Worm (Caenorhabditis elegans) whole organism, young adult: ENCODE measurements around the gene ZK177.1.

ENCODE experiments used
- B0019.2 ChIP-seq: fragments of 200-800 bp; sonication (Bioruptor generic); conservative IDR thresholded peaks from 2 replicates; pipeline ENCODE4 v1.3.6; 2022; ENCODE audit warnings: missing genetic modification reagents, missing genetic modification characterization, missing compliant biosample characterization
- C06A6.2 ChIP-seq: fragments of 200-800 bp; sonication (Bioruptor generic); conservative IDR thresholded peaks from 2 replicates; pipeline ENCODE4 v1.3.6; 2022; ENCODE audit warnings: missing genetic modification characterization, missing compliant biosample characterization
- C17E4.6 ChIP-seq: fragments of 200-800 bp; sonication (Bioruptor generic); IDR thresholded peaks from 2 replicates; pipeline ENCODE4 v1.3.6; 2022; ENCODE audit warnings: missing genetic modification reagents, missing genetic modification characterization, missing compliant biosample characterization
- D2030.7 ChIP-seq: fragments of 200-800 bp; sonication (Bioruptor generic); IDR thresholded peaks from 2 replicates; pipeline ENCODE4 v1.3.6; 2022; ENCODE audit warnings: missing genetic modification reagents, missing genetic modification characterization, missing compliant biosample characterization
- F22D6.2 ChIP-seq: sonication (generic microtip); optimal IDR thresholded peaks from 2 replicates; lab custom pipeline; 2016; ENCODE audit warnings: mild to moderate bottlenecking, missing genetic modification characterization, missing compliant biosample characterization
- F23B12.7 ChIP-seq: sonication (generic microtip); optimal IDR thresholded peaks from 2 replicates; lab custom pipeline; 2017; ENCODE audit warnings: missing genetic modification characterization, mild to moderate bottlenecking, missing compliant biosample characterization, antibody characterized with exemption, moderate library complexity; ENCODE audit not compliant: insufficient read depth
- F49E8.2 ChIP-seq: sonication (generic microtip); optimal IDR thresholded peaks from 3 replicates; lab custom pipeline; 2017; ENCODE audit warnings: missing genetic modification characterization, mild to moderate bottlenecking, missing compliant biosample characterization, antibody characterized with exemption, moderate library complexity; ENCODE audit not compliant: insufficient read depth
- F55B11.4 ChIP-seq: sonication (generic microtip); optimal IDR thresholded peaks from 2 replicates; lab custom pipeline; 2016; ENCODE audit warnings: missing compliant biosample characterization, missing genetic modification characterization, borderline replicate concordance; ENCODE audit not compliant: insufficient read depth
- Y56A3A.18 ChIP-seq: fragments of 200-800 bp; sonication (Bioruptor generic); IDR thresholded peaks from 2 replicates; pipeline ENCODE4 v1.3.6; 2022; ENCODE audit warnings: missing genetic modification reagents, missing genetic modification characterization, missing compliant biosample characterization
- Y95B8A.8 ChIP-seq: fragments of 200-800 bp; sonication (Bioruptor generic); IDR thresholded peaks from 2 replicates; pipeline ENCODE4 v1.3.6; 2022; ENCODE audit warnings: missing genetic modification reagents, missing genetic modification characterization, missing compliant biosample characterization
- ZK185.1 ChIP-seq: sonication (generic microtip); optimal IDR thresholded peaks from 2 replicates; lab custom pipeline; 2016; ENCODE audit warnings: mild to moderate bottlenecking, missing genetic modification characterization, missing compliant biosample characterization; ENCODE audit not compliant: poor library complexity, severe bottlenecking
- aptf-3 ChIP-seq: fragments of 200-800 bp; sonication (Bioruptor generic); IDR thresholded peaks from 2 replicates; pipeline ENCODE4 v1.3.6; 2022; ENCODE audit warnings: missing genetic modification characterization, missing compliant biosample characterization
- atf-7 ChIP-seq: sonication (generic microtip); optimal IDR thresholded peaks from 2 replicates; lab custom pipeline; 2017; ENCODE audit warnings: mild to moderate bottlenecking, missing genetic modification characterization, missing compliant biosample characterization
- attf-5 ChIP-seq: fragments of 200-800 bp; sonication (Bioruptor generic); optimal IDR thresholded peaks from 2 replicates; lab custom pipeline; 2018; ENCODE audit warnings: mild to moderate bottlenecking, missing genetic modification characterization, missing compliant biosample characterization
- bed-2 ChIP-seq: fragments of 200-800 bp; sonication (Bioruptor generic); IDR thresholded peaks from 2 replicates; pipeline ENCODE4 v1.3.6; 2022; ENCODE audit warnings: missing genetic modification reagents, missing genetic modification characterization, missing compliant biosample characterization
- ccch-3 ChIP-seq: fragments of 200-800 bp; sonication (Bioruptor generic); optimal IDR thresholded peaks from 2 replicates; lab custom pipeline; 2018; ENCODE audit warnings: mild to moderate bottlenecking, missing genetic modification characterization, missing compliant biosample characterization
- cebp-2 ChIP-seq: fragments of 200-800 bp; sonication (Bioruptor generic); IDR thresholded peaks from 2 replicates; pipeline ENCODE4 v1.3.6; 2022; ENCODE audit warnings: missing genetic modification characterization, missing compliant biosample characterization
- chd-7 ChIP-seq: sonication (generic microtip); optimal IDR thresholded peaks from 2 replicates; lab custom pipeline; 2016; ENCODE audit warnings: mild to moderate bottlenecking, missing genetic modification characterization, moderate library complexity, missing compliant biosample characterization
- dpl-1 ChIP-seq: fragments of 150-350 bp; optimal IDR thresholded peaks from 2 replicates; lab custom pipeline; 2014; ENCODE audit warnings: missing biosample characterization, missing genetic modification reagents, missing genetic modification characterization
- efl-1 ChIP-seq: fragments of 150-350 bp; optimal IDR thresholded peaks from 2 replicates; lab custom pipeline; 2014; ENCODE audit warnings: missing biosample characterization, missing genetic modification reagents, missing genetic modification characterization
- egrh-3 ChIP-seq: fragments of 200-800 bp; sonication (Bioruptor generic); IDR thresholded peaks from 2 replicates; pipeline ENCODE4 v1.3.6; 2022; ENCODE audit warnings: missing genetic modification reagents, missing genetic modification characterization, missing compliant biosample characterization
- ekl-4 ChIP-seq: fragments of 200-800 bp; sonication (Bioruptor generic); IDR thresholded peaks from 2 replicates; pipeline ENCODE4 v1.3.6; 2022; ENCODE audit warnings: missing genetic modification reagents, missing genetic modification characterization, missing compliant biosample characterization
- him-1 ChIP-seq: sonication (generic microtip); optimal IDR thresholded peaks from 2 replicates; lab custom pipeline; 2016; ENCODE audit warnings: missing genotype, missing genetic modification reagents, missing genetic modification characterization, missing compliant biosample characterization
- hlh-12 ChIP-seq: sonication (generic microtip); optimal IDR thresholded peaks from 2 replicates; lab custom pipeline; 2016; ENCODE audit warnings: missing genetic modification characterization, missing compliant biosample characterization
- hmg-1.2 ChIP-seq: fragments of 200-800 bp; sonication (Bioruptor generic); IDR thresholded peaks from 2 replicates; pipeline ENCODE4 v1.3.6; 2022; ENCODE audit warnings: missing genetic modification reagents, missing genetic modification characterization, missing compliant biosample characterization
- hrde-1 ChIP-seq: sonication (generic microtip); optimal IDR thresholded peaks from 2 replicates; lab custom pipeline; 2016; ENCODE audit warnings: missing genetic modification characterization, mild to moderate bottlenecking, missing compliant biosample characterization, moderate library complexity, missing genotype, missing genetic modification reagents, borderline replicate concordance
- lin-26 ChIP-seq: fragments of 200-800 bp; sonication (Bioruptor generic); IDR thresholded peaks from 2 replicates; pipeline ENCODE4 v1.3.6; 2022; ENCODE audit warnings: missing genetic modification reagents, missing genetic modification characterization, missing compliant biosample characterization
- lir-1 ChIP-seq: fragments of 200-800 bp; sonication (Bioruptor generic); conservative IDR thresholded peaks from 2 replicates; pipeline ENCODE4 v1.3.6; 2022; ENCODE audit warnings: missing genetic modification reagents, missing genetic modification characterization, missing compliant biosample characterization
- lsl-1 ChIP-seq: fragments of 200-800 bp; sonication (Bioruptor generic); optimal IDR thresholded peaks from 2 replicates; lab custom pipeline; 2018; ENCODE audit warnings: mild to moderate bottlenecking, missing genetic modification characterization, moderate library complexity, missing compliant biosample characterization
- madf-3 ChIP-seq: fragments of 200-800 bp; sonication (Bioruptor generic); IDR thresholded peaks from 2 replicates; pipeline ENCODE4 v1.3.6; 2022; ENCODE audit warnings: missing genetic modification reagents, missing genetic modification characterization, missing compliant biosample characterization
- madf-6 ChIP-seq: fragments of 200-800 bp; sonication (Bioruptor generic); IDR thresholded peaks from 2 replicates; pipeline ENCODE4 v1.3.6; 2022; ENCODE audit warnings: missing genetic modification reagents, missing genetic modification characterization, missing compliant biosample characterization
- madf-8 ChIP-seq: fragments of 200-800 bp; sonication (Bioruptor generic); conservative IDR thresholded peaks from 2 replicates; pipeline ENCODE4 v1.3.6; 2022; ENCODE audit warnings: missing genetic modification reagents, missing genetic modification characterization, missing compliant biosample characterization
- nfyb-1 ChIP-seq: fragments of 200-800 bp; sonication (Bioruptor generic); IDR thresholded peaks from 2 replicates; pipeline ENCODE4 v1.3.6; 2022; ENCODE audit warnings: missing genetic modification reagents, missing genetic modification characterization, missing compliant biosample characterization
- nhr-90 ChIP-seq: sonication (generic microtip); optimal IDR thresholded peaks from 2 replicates; lab custom pipeline; 2016; ENCODE audit warnings: missing genotype, mild to moderate bottlenecking, missing genetic modification characterization, missing compliant biosample characterization
- snpc-1.3 ChIP-seq: sonication (generic microtip); optimal IDR thresholded peaks from 2 replicates; lab custom pipeline; 2017; ENCODE audit warnings: missing genetic modification characterization, mild to moderate bottlenecking, missing compliant biosample characterization, antibody characterized with exemption, moderate library complexity, missing genotype, missing genetic modification reagents; ENCODE audit not compliant: insufficient read depth
- snpc-3.4 ChIP-seq: sonication (generic microtip); optimal IDR thresholded peaks from 2 replicates; lab custom pipeline; 2017; ENCODE audit warnings: missing genetic modification characterization, mild to moderate bottlenecking, missing compliant biosample characterization, antibody characterized with exemption, moderate library complexity, missing genotype, missing genetic modification reagents
- sptf-2 ChIP-seq: fragments of 200-800 bp; sonication (Bioruptor generic); optimal IDR thresholded peaks from 2 replicates; lab custom pipeline; 2018; ENCODE audit warnings: mild to moderate bottlenecking, missing genetic modification characterization, missing compliant biosample characterization
- tlf-1 ChIP-seq: fragments of 200-800 bp; sonication (Bioruptor generic); optimal IDR thresholded peaks from 2 replicates; lab custom pipeline; 2018; ENCODE audit warnings: mild to moderate bottlenecking, missing genetic modification characterization, missing compliant biosample characterization
- xnd-1 ChIP-seq: sonication (generic microtip); optimal IDR thresholded peaks from 2 replicates; lab custom pipeline; 2016; ENCODE audit warnings: missing genotype, missing genetic modification reagents, missing genetic modification characterization, missing compliant biosample characterization
- ztf-18 ChIP-seq: sonication (generic microtip); optimal IDR thresholded peaks from 2 replicates; lab custom pipeline; 2016; ENCODE audit warnings: missing genotype, mild to moderate bottlenecking, missing genetic modification characterization, missing compliant biosample characterization
- ztf-25 ChIP-seq: fragments of 200-800 bp; sonication (Bioruptor generic); IDR thresholded peaks from 2 replicates; pipeline ENCODE4 v1.3.6; 2022; ENCODE audit warnings: missing genetic modification reagents, missing genetic modification characterization, missing compliant biosample characterization

ZK177.1 gene

DNA sequence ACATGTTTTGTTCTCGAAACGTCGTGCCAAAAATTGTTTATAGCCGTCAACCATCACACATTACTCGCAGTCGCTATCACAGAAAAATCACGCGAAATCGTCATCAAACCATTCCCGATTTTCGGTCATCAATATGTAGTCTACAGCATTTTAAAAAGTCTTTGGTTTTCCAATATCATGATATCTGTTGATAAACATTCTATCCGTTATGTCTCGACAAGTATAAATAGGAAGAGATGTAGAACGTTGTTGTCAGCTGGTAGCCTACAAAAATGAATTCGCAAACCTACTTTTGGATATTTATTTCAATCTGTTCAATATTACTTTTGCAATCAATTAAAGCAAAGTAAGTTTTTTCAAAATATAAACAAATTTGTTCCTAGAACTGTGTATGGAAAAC, 31.6 kb upstream of the ZK177.1 start, which contains the start of gene F12A10.1:
Gene F12A10.1 (plus strand): TSS at position 166 of the 400 bp plus-strand sequence.
- TF ChIP-seq F49E8.2 (no peak), B0019.2 (no peak), F23B12.7 (tag; lab: Kevin White, UChicago) (no peak), hrde-1 (tag; lab: Kevin White, UChicago) (no peak), bed-2 (GFP tag; lab: Robert Waterston, UW) (no peak), F55B11.4 (no peak), ZK185.1 (tag; lab: Kevin White, UChicago) (no peak), ccch-3 (GFP tag; lab: Kevin White, UChicago) (no peak), attf-5 (GFP tag; lab: Kevin White, UChicago) (no peak), tlf-1 (GFP tag; lab: Kevin White, UChicago) (no peak), cebp-2 (GFP tag; lab: Robert Waterston, UW) (no peak), ekl-4 (GFP tag; lab: Robert Waterston, UW) (no peak)

DNA sequence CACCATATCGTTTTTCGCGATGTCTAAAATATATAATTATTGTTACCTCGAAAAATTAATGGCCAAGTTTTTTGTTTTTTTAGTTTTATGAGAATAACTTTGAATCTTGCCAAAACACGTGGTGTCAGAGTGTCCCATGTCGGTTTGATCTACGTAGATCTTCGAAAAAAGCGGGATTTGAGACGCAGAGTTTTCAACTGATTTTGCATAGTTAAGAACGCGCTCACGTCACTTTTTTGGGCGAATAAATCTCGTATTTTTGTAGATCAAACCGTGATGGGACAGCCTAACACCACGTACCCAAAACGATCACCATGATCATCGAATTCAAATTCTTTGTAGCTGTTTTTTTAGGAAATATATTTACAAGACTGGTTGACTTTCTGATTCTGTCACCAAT, 30.4 kb upstream of the ZK177.1 start:
- TF ChIP-seq sptf-2 (GFP tag; lab: Kevin White, UChicago) (no peak), madf-6 (GFP tag; lab: Robert Waterston, UW) (peak; percentile 83), B0019.2 (no peak), madf-3 (GFP tag; lab: Robert Waterston, UW) (peak; percentile 51; the same call in 1 of the 2 replicates), dpl-1 (GFP tag; lab: Kevin White, UChicago) (peak; percentile 14), Y56A3A.18 (0 out of 2 replicates have a peak, but pooled peaks have one; percentile 42), hmg-1.2 (GFP tag; lab: Robert Waterston, UW) (0 out of 2 replicates have a peak, but pooled peaks have one; percentile 18), efl-1 (GFP tag; lab: Kevin White, UChicago) (peak; percentile 59), D2030.7 (GFP tag; lab: Robert Waterston, UW) (0 out of 2 replicates have a peak, but pooled peaks have one; percentile 27), lin-26 (GFP tag; lab: Robert Waterston, UW) (0 out of 2 replicates have a peak, but pooled peaks have one; percentile 44), xnd-1 (tag; lab: Kevin White, UChicago) (peak; percentile 44), madf-8 (GFP tag; lab: Robert Waterston, UW) (peak; percentile 33), nhr-90 (tag; lab: Kevin White, UChicago) (no peak), F22D6.2 (no peak)
- TF ChIP-seq, all 124 proteins: peak for 10

DNA sequence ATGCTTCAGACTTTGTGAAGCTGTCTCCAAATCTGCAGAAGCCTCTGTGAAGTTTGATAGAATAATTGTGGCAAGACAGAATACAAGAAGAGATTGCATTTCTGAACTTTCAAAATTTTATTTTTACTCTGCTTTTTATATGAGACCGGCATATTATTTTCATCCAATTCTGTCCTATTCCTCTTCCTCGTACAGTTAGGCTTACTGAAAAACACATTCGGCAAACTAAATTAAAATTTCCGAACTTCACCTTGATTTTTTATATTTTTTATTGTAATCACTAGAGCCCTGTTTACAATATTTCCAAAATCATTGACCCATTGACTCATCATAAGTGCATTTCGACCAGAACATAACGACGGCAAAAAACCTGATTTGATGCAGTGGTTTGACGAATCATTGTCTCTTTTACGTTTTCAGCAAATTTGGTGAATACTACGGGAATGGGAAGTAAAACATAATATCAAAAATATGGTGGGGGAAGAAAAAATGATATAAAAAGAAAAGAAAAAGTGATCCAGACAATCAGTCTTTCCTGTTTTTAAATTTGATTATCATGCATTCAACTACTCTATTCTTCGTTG, 29.7 kb upstream of the ZK177.1 start, which contains the start of the genes suex-1 and F12A10.9:
Gene suex-1 (minus strand): TSS at position 101 of the 584 bp plus-strand sequence.
Gene F12A10.9 (plus strand): TSS at position 534 of the 584 bp plus-strand sequence.
- TF ChIP-seq Y95B8A.8 (GFP tag; lab: Robert Waterston, UW) (no peak), F23B12.7 (tag; lab: Kevin White, UChicago) (no peak), aptf-3 (GFP tag; lab: Robert Waterston, UW) (no peak), nfyb-1 (GFP tag; lab: Robert Waterston, UW) (no peak), atf-7 (no peak), hlh-12 (tag; lab: Kevin White, UChicago) (no peak), C17E4.6 (GFP tag; lab: Robert Waterston, UW) (no peak), ztf-18 (tag; lab: Kevin White, UChicago) (no peak), egrh-3 (GFP tag; lab: Robert Waterston, UW) (no peak), C06A6.2 (GFP tag; lab: Robert Waterston, UW) (no peak), D2030.7 (GFP tag; lab: Robert Waterston, UW) (no peak), ztf-25 (GFP tag; lab: Robert Waterston, UW) (no peak), snpc-3.4 (tag; lab: Kevin White, UChicago) (no peak), chd-7 (tag; lab: Kevin White, UChicago) (no peak), lsl-1 (GFP tag; lab: Kevin White, UChicago) (no peak), snpc-1.3 (no peak), lir-1 (GFP tag; lab: Robert Waterston, UW) (no peak), him-1 (tag; lab: Kevin White, UChicago) (no peak)
